Worm (Caenorhabditis elegans) whole organism, L4 larva: Measurements from ENCODE around the gene C06A6.4.

Source experiments
- ZK546.5 ChIP-seq, 2 experiments: sonication (generic microtip); optimal IDR thresholded peaks; 2 replicates each; lab custom pipeline; 2017; ENCODE audit warnings: missing biosample characterization in 2 of 2, missing genetic modification characterization in 2 of 2
- ama-1 ChIP-seq: fragments of 150-350 bp; optimal IDR thresholded peaks from 2 replicates; lab custom pipeline; 2014; ENCODE audit warnings: inconsistent platforms, mixed read lengths
- mdl-1 ChIP-seq, 2 experiments: fragments of 150-350 bp in 1 of 2; sonication (generic microtip) in 1 of 2; optimal IDR thresholded peaks; 2 replicates each; lab custom pipeline; 2014 to 2017; ENCODE audit warnings: missing biosample characterization in 2 of 2, missing genetic modification characterization in 2 of 2
- nhr-10 ChIP-seq: fragments of 150-350 bp; optimal IDR thresholded peaks from 2 replicates; lab custom pipeline; 2014; ENCODE audit warnings: missing biosample characterization, missing genetic modification characterization
- nhr-25 ChIP-seq: sonication (generic microtip); optimal IDR thresholded peaks from 2 replicates; lab custom pipeline; 2017; ENCODE audit warnings: missing genetic modification characterization, mild to moderate bottlenecking, missing compliant biosample characterization, antibody characterized with exemption, moderate library complexity, borderline replicate concordance; ENCODE audit not compliant: insufficient read depth
- nhr-6 ChIP-seq: fragments of 150-350 bp; optimal IDR thresholded peaks from 2 replicates; lab custom pipeline; 2014; ENCODE audit warnings: missing biosample characterization, missing genetic modification characterization
- nhr-76 ChIP-seq: fragments of 150-350 bp; optimal IDR thresholded peaks from 2 replicates; lab custom pipeline; 2014; ENCODE audit warnings: missing biosample characterization, missing genetic modification characterization
- nhr-77 ChIP-seq: fragments of 150-350 bp; optimal IDR thresholded peaks from 2 replicates; lab custom pipeline; 2014; ENCODE audit warnings: missing biosample characterization, missing genetic modification characterization
- pha-4 ChIP-seq, 2 experiments: fragments of 150-350 bp in 1 of 2; fragments of 200-800 bp in 1 of 2; sonication (Bioruptor generic) in 1 of 2; IDR thresholded peaks in 1 of 2; optimal IDR thresholded peaks in 1 of 2; 2 replicates each; pipeline versions ENCODE4 v1.3.6 to Lab custom; 2014 to 2022; ENCODE audit warnings: missing genetic modification characterization in 2 of 2, missing genetic modification reagents in 2 of 2, missing biosample characterization in 1 of 2, missing compliant biosample characterization in 1 of 2
- pqm-1 ChIP-seq: sonication (generic microtip); optimal IDR thresholded peaks from 2 replicates; lab custom pipeline; 2017; ENCODE audit warnings: missing biosample characterization, missing genetic modification characterization
- rbr-2 ChIP-seq: sonication (generic microtip); optimal IDR thresholded peaks from 2 replicates; lab custom pipeline; 2016; ENCODE audit warnings: missing genotype, missing genetic modification characterization, missing compliant biosample characterization
- unc-39 ChIP-seq: sonication (generic microtip); optimal IDR thresholded peaks from 2 replicates; lab custom pipeline; 2017; ENCODE audit warnings: missing biosample characterization, missing genetic modification characterization
- vab-7 ChIP-seq: fragments of 200-800 bp; sonication (Bioruptor generic); IDR thresholded peaks from 2 replicates; pipeline ENCODE4 v1.3.6; 2022; ENCODE audit warnings: missing genetic modification reagents, missing genetic modification characterization, missing compliant biosample characterization
- zip-2 ChIP-seq: fragments of 150-350 bp; optimal IDR thresholded peaks from 2 replicates; lab custom pipeline; 2014; ENCODE audit warnings: missing biosample characterization, missing genetic modification characterization

- TF ChIP-seq rbr-2 (tag; lab: Kevin White, UChicago): no peak
- TF ChIP-seq mdl-1 (tag; optimal IDR thresholded peaks at IDR 0.05; lab: Kevin White, UChicago): no peak
- no peak for TF ChIP-seq ama-1 (lab: Kevin White, UChicago)
- TF ChIP-seq vab-7 (GFP tag; lab: Robert Waterston, UW): no peak
- TF ChIP-seq nhr-10 (tag; lab: Kevin White, UChicago): no peak
- TF ChIP-seq unc-39: no peak
- TF ChIP-seq zip-2 (tag; lab: Kevin White, UChicago): no peak
- TF ChIP-seq ZK546.5 (tag; optimal IDR thresholded peaks at IDR 0.05; lab: Kevin White, UChicago): no peak
- no peak for TF ChIP-seq nhr-6 (tag; lab: Kevin White, UChicago)
- no peak for TF ChIP-seq nhr-25 (tag; lab: Kevin White, UChicago)
- TF ChIP-seq nhr-76 (tag; lab: Kevin White, UChicago): no peak
- no peak for TF ChIP-seq pqm-1 (tag; lab: Kevin White, UChicago)
- TF ChIP-seq pha-4 (GFP tag; IDR thresholded peaks at IDR 0.05; lab: Robert Waterston, UW): no peak
- no peak for TF ChIP-seq pha-4 (tag; optimal IDR thresholded peaks at IDR 0.05; lab: Kevin White, UChicago)
- TF ChIP-seq nhr-77 (tag; lab: Kevin White, UChicago): no peak
Measured at ce11 chrIV:7824649-7825048, 4.4 kb downstream of the C06A6.4 start.
